Fruit fly (Drosophila melanogaster) whole organism, prepupa: ENCODE data around the gene dsd.

ENCODE experiments used
- Blimp-1 ChIP-seq: fragments of 200-800 bp; sonication (Bioruptor generic); optimal IDR thresholded peaks from 3 replicates; lab custom pipeline; 2017; ENCODE audit warnings: missing biosample characterization, missing genetic modification characterization, mild to moderate bottlenecking, moderate library complexity, missing genetic modification reagents
- CG10631 ChIP-seq: fragments of 200-800 bp; sonication (Bioruptor generic); optimal IDR thresholded peaks from 2 replicates; lab custom pipeline; 2016; ENCODE audit warnings: missing biosample characterization, missing genetic modification characterization
- CG11902 ChIP-seq: fragments of 200-800 bp; sonication (Bioruptor generic); optimal IDR thresholded peaks from 3 replicates; lab custom pipeline; 2016; ENCODE audit warnings: missing biosample characterization, missing genetic modification characterization
- CG15336 ChIP-seq: fragments of 200-800 bp; sonication (Bioruptor generic); IDR thresholded peaks from 2 replicates; pipeline ENCODE4 v1.3.6; 2022; ENCODE audit warnings: missing biosample characterization, missing genetic modification characterization
- CG3032 ChIP-seq: fragments of 200-800 bp; optimal IDR thresholded peaks from 2 replicates; lab custom pipeline; 2019; ENCODE audit warnings: missing biosample characterization, mild to moderate bottlenecking, missing genetic modification characterization, moderate library complexity
- CG31627 ChIP-seq: fragments of 200-800 bp; sonication (Bioruptor generic); optimal IDR thresholded peaks from 3 replicates; lab custom pipeline; 2016; ENCODE audit warnings: missing biosample characterization, missing genetic modification characterization
- CG32006 ChIP-seq: fragments of 200-800 bp; sonication (Bioruptor generic); optimal IDR thresholded peaks from 3 replicates; lab custom pipeline; 2017; ENCODE audit warnings: missing biosample characterization, mild to moderate bottlenecking, missing genetic modification characterization
- CG3919 ChIP-seq: fragments of 200-800 bp; sonication (Bioruptor generic); optimal IDR thresholded peaks from 3 replicates; lab custom pipeline; 2016; ENCODE audit warnings: missing biosample characterization, missing genetic modification characterization
- CG4318 ChIP-seq: fragments of 200-800 bp; sonication (Bioruptor generic); optimal IDR thresholded peaks from 3 replicates; lab custom pipeline; 2017; ENCODE audit warnings: missing biosample characterization, mild to moderate bottlenecking, missing genetic modification characterization
- CG6792 ChIP-seq: fragments of 200-800 bp; sonication (Bioruptor generic); optimal IDR thresholded peaks from 3 replicates; lab custom pipeline; 2016; ENCODE audit warnings: missing biosample characterization, missing genetic modification characterization
- CG6808 ChIP-seq: fragments of 200-800 bp; sonication (Bioruptor generic); optimal IDR thresholded peaks from 3 replicates; lab custom pipeline; 2017; ENCODE audit warnings: missing biosample characterization, missing genetic modification characterization, mild to moderate bottlenecking, moderate library complexity, missing genetic modification reagents
- CG6854 ChIP-seq: fragments of 200-800 bp; sonication (Bioruptor generic); optimal IDR thresholded peaks from 2 replicates; lab custom pipeline; 2017; ENCODE audit warnings: missing biosample characterization, mild to moderate bottlenecking, missing genetic modification characterization
- CG8119 ChIP-seq: fragments of 200-800 bp; sonication (Bioruptor generic); IDR thresholded peaks from 3 replicates; pipeline ENCODE4 v1.3.6; 2022; ENCODE audit warnings: missing biosample characterization, missing genetic modification characterization
- CG8319 ChIP-seq: fragments of 200-800 bp; sonication (Bioruptor generic); optimal IDR thresholded peaks from 3 replicates; lab custom pipeline; 2016; ENCODE audit warnings: missing biosample characterization, missing genetic modification characterization
- CG8632 ChIP-seq: fragments of 200-800 bp; sonication (Bioruptor generic); optimal IDR thresholded peaks from 3 replicates; lab custom pipeline; 2016; ENCODE audit warnings: missing biosample characterization, missing genetic modification characterization
- Eip75B ChIP-seq: fragments of 200-800 bp; sonication (Bioruptor generic); optimal IDR thresholded peaks from 3 replicates; lab custom pipeline; 2016; ENCODE audit warnings: missing biosample characterization, missing genetic modification characterization
- Eip78C ChIP-seq: fragments of 200-800 bp; sonication (Bioruptor generic); peaks from one replicate; lab custom pipeline; 2016; ENCODE audit warnings: missing biosample characterization, missing genetic modification characterization
- Eip93F ChIP-seq: fragments of 200-800 bp; sonication (Bioruptor generic); optimal IDR thresholded peaks from 2 replicates; lab custom pipeline; 2016; ENCODE audit warnings: missing biosample characterization, mild to moderate bottlenecking, missing genetic modification characterization
- Ets21C ChIP-seq: fragments of 200-800 bp; sonication (Bioruptor generic); optimal IDR thresholded peaks from 3 replicates; lab custom pipeline; 2016; ENCODE audit warnings: missing biosample characterization, missing genetic modification characterization
- Ets96B ChIP-seq: fragments of 200-800 bp; optimal IDR thresholded peaks from 2 replicates; lab custom pipeline; 2019; ENCODE audit warnings: missing biosample characterization, mild to moderate bottlenecking, missing genetic modification characterization, moderate library complexity
- Hr39 ChIP-seq: fragments of 200-800 bp; sonication (Bioruptor generic); optimal IDR thresholded peaks from 2 replicates; lab custom pipeline; 2016; ENCODE audit warnings: missing biosample characterization, missing genetic modification characterization
- Lpt ChIP-seq: fragments of 200-800 bp; sonication (Bioruptor generic); optimal IDR thresholded peaks from 3 replicates; lab custom pipeline; 2016; ENCODE audit warnings: missing biosample characterization, missing genetic modification characterization
- Met ChIP-seq: fragments of 200-800 bp; sonication (Bioruptor generic); optimal IDR thresholded peaks from 3 replicates; lab custom pipeline; 2016; ENCODE audit warnings: missing biosample characterization, missing genetic modification characterization
- Smox ChIP-seq: fragments of 200-800 bp; sonication (Bioruptor generic); optimal IDR thresholded peaks from 3 replicates; lab custom pipeline; 2016; ENCODE audit warnings: missing biosample characterization, missing genetic modification characterization
- Sox102F ChIP-seq: fragments of 200-800 bp; sonication (Bioruptor generic); optimal IDR thresholded peaks from 2 replicates; lab custom pipeline; 2016; ENCODE audit warnings: missing biosample characterization, mild to moderate bottlenecking, missing genetic modification characterization
- Sox14 ChIP-seq: fragments of 200-800 bp; sonication (Bioruptor generic); optimal IDR thresholded peaks from 3 replicates; lab custom pipeline; 2016; ENCODE audit warnings: missing biosample characterization, missing genetic modification characterization
- Sox15 ChIP-seq: fragments of 200-800 bp; sonication (Bioruptor generic); optimal IDR thresholded peaks from 3 replicates; lab custom pipeline; 2016; ENCODE audit warnings: missing biosample characterization, missing genetic modification characterization
- achi ChIP-seq: fragments of 200-800 bp; sonication (Bioruptor generic); optimal IDR thresholded peaks from 3 replicates; lab custom pipeline; 2016; ENCODE audit warnings: missing biosample characterization, missing genetic modification characterization
- cyc ChIP-seq: fragments of 200-800 bp; sonication (Bioruptor generic); optimal IDR thresholded peaks from 3 replicates; lab custom pipeline; 2016; ENCODE audit warnings: missing biosample characterization, missing genetic modification characterization
- eg ChIP-seq: fragments of 200-800 bp; sonication (Bioruptor generic); IDR thresholded peaks from 3 replicates; pipeline ENCODE4 v1.3.6; 2022; ENCODE audit warnings: missing biosample characterization, missing genetic modification characterization
- esn ChIP-seq: fragments of 200-800 bp; sonication (Bioruptor generic); optimal IDR thresholded peaks from 2 replicates; lab custom pipeline; 2016; ENCODE audit warnings: missing biosample characterization, mild to moderate bottlenecking, missing genetic modification characterization, moderate library complexity
- fd59A ChIP-seq: fragments of 200-800 bp; sonication (Bioruptor generic); optimal IDR thresholded peaks from 2 replicates; lab custom pipeline; 2017; ENCODE audit warnings: missing biosample characterization, mild to moderate bottlenecking, missing genetic modification characterization, missing genetic modification reagents
- fkh ChIP-seq: fragments of 200-800 bp; sonication (Bioruptor generic); optimal IDR thresholded peaks from 3 replicates; lab custom pipeline; 2017; ENCODE audit warnings: missing biosample characterization, mild to moderate bottlenecking, missing genetic modification characterization, moderate library complexity
- lz ChIP-seq: fragments of 200-800 bp; sonication (Bioruptor generic); optimal IDR thresholded peaks from 3 replicates; lab custom pipeline; 2016; ENCODE audit warnings: missing biosample characterization, missing genetic modification characterization
- net ChIP-seq: fragments of 200-800 bp; sonication (Bioruptor generic); optimal IDR thresholded peaks from 3 replicates; lab custom pipeline; 2016; ENCODE audit warnings: missing biosample characterization, missing genetic modification characterization
- pdm3 ChIP-seq: fragments of 200-800 bp; sonication (Bioruptor generic); optimal IDR thresholded peaks from 3 replicates; lab custom pipeline; 2016; ENCODE audit warnings: missing biosample characterization, missing genetic modification characterization
- svp ChIP-seq: fragments of 200-800 bp; sonication (Bioruptor generic); peaks from one replicate; lab custom pipeline; 2016; ENCODE audit warnings: missing biosample characterization, missing genetic modification characterization
- topi ChIP-seq: fragments of 200-800 bp; sonication (Bioruptor generic); optimal IDR thresholded peaks from 3 replicates; lab custom pipeline; 2016; ENCODE audit warnings: missing biosample characterization, missing genetic modification characterization

The dsd gene

DNA sequence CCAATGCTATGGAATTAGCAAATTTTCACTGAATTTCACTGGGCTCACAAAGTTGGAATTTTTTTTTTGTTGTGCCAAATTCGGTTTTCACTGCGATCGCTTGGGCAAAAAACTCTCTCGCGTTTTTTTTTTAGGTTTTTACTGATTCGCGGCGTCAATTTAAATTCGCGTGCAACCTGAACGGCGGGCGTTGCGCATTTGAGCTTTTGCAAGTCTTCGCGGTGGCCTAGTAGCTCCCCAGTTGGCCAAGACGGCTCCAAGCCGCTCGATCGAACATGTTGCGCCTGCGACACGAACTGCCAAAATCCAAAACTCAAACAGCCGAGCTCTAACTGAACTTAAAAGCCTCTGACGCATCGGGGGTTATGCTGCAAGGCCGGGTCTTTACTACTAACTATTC is 11.2 kb downstream of the dsd start, which contains the start of gene CG5639:
TSS of gene CG5639 (minus strand) at position 152 of the 400 bp plus-strand sequence.
- TF ChIP-seq Blimp-1 (GFP tag; lab: Kevin White, UChicago) (peak; percentile 22), fd59A (no peak), eg (GFP tag; lab: Robert Waterston, UW) (0 out of 3 replicates have a peak, but pooled peaks have one; percentile 26), Eip78C (GFP tag; lab: Kevin White, UChicago) (peak; percentile 41), net (GFP tag; lab: Kevin White, UChicago) (no peak)

DNA sequence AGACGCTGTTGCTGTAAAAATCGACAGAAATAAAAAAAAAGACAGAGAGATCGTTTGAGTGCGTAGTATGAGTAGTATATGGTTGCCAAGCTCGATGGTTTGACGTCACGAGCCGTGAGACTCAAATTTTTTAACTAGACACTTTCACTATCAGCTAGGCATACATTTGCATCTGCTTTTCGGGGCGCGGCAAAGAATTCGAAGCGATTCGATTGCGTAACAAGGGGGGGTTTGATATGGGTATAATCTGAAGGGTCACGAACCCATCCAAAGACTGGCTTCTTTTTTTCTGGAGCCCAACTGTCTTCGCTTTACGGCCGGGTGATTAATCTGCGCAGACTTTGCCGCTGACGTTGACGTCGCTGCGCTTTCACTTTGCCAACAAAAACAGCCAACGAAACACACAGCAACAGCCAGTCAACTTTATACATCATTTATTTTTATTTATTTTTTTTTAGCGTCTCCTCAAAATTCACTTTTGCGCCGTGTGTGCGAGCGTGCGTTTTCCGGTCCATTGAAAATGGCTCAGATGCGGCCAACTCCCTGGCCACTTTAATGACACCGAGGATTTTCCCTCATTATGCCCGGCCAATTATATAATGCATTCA is 13.5 kb downstream of the dsd start:
- TF ChIP-seq net (GFP tag; lab: Kevin White, UChicago) (no peak), svp (GFP tag; lab: Kevin White, UChicago) (peak; percentile 59), Blimp-1 (GFP tag; lab: Kevin White, UChicago) (peak; percentile 37), pdm3 (GFP tag; lab: Kevin White, UChicago) (no peak), CG3032 (tag; lab: Kevin White, UChicago) (no peak), CG3919 (GFP tag; lab: Kevin White, UChicago) (no peak), Smox (GFP tag; lab: Kevin White, UChicago) (no peak), CG4318 (no peak)
- TF ChIP-seq, all 60 proteins: peak for 2

DNA sequence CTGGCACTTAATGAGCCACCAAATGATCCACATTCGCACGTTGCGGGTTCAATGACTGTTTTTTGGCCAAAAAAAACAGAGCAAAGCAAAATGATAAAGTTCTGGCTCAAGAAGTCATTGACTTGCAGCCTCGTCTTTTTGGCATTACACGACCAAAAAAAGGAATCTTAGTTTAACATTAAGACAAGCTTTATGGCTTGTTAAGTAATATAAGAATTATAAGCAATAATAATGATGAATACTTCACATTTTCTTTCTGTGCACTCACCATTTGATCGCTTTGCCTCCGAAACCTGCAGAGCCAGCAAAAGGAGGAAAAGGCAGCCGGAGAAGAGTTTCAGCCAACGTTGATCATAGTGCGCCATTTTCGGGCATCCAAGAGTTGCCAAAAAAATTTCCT is 14.0 kb downstream of the dsd start:
- TF ChIP-seq CG15336 (GFP tag; lab: Robert Waterston, UW), result peak; percentile 57
- TF ChIP-seq CG8119 (GFP tag; lab: Robert Waterston, UW), result peak; percentile 22; the same call in 2 of the 3 replicates
- peak; percentile 73 for TF ChIP-seq topi (GFP tag; lab: Kevin White, UChicago)
- TF ChIP-seq Eip75B (GFP tag; lab: Kevin White, UChicago), result no peak
- no peak for TF ChIP-seq CG6854 (GFP tag; lab: Kevin White, UChicago)
- no peak for TF ChIP-seq fkh (GFP tag; lab: Kevin White, UChicago)
- no peak for TF ChIP-seq Lpt (GFP tag; lab: Kevin White, UChicago)
- TF ChIP-seq CG6792, result peak; percentile 41
- no peak for TF ChIP-seq CG3919 (GFP tag; lab: Kevin White, UChicago)
- TF ChIP-seq CG6808 (GFP tag; lab: Kevin White, UChicago), result no peak
- TF ChIP-seq fd59A, result no peak
- no peak for TF ChIP-seq CG11902 (GFP tag; lab: Kevin White, UChicago)
- TF ChIP-seq lz, result peak; percentile 76
- TF ChIP-seq Met (GFP tag; lab: Kevin White, UChicago), result peak; percentile 80
- peak; percentile 85 for TF ChIP-seq esn (GFP tag; lab: Kevin White, UChicago)
- peak; percentile 86 for TF ChIP-seq Sox102F (GFP tag; lab: Kevin White, UChicago)
- peak; percentile 52 for TF ChIP-seq CG32006 (GFP tag; lab: Kevin White, UChicago)
- peak; percentile 6 for TF ChIP-seq net (GFP tag; lab: Kevin White, UChicago)
- TF ChIP-seq pdm3 (GFP tag; lab: Kevin White, UChicago), result peak; percentile 33
- TF ChIP-seq cyc (GFP tag; lab: Kevin White, UChicago), result peak; percentile 60
- TF ChIP-seq achi, result peak; percentile 8
- TF ChIP-seq Sox14 (GFP tag; lab: Kevin White, UChicago), result peak; percentile 47
- peak; percentile 69 for TF ChIP-seq Hr39
- TF ChIP-seq Ets21C, result peak; percentile 47
- TF ChIP-seq CG31627 (GFP tag; lab: Kevin White, UChicago), result peak; percentile 58
- no peak for TF ChIP-seq Sox15
- peak; percentile 79 for TF ChIP-seq Smox (GFP tag; lab: Kevin White, UChicago)
- peak; percentile 17 for TF ChIP-seq Eip93F (GFP tag; lab: Kevin White, UChicago)

DNA sequence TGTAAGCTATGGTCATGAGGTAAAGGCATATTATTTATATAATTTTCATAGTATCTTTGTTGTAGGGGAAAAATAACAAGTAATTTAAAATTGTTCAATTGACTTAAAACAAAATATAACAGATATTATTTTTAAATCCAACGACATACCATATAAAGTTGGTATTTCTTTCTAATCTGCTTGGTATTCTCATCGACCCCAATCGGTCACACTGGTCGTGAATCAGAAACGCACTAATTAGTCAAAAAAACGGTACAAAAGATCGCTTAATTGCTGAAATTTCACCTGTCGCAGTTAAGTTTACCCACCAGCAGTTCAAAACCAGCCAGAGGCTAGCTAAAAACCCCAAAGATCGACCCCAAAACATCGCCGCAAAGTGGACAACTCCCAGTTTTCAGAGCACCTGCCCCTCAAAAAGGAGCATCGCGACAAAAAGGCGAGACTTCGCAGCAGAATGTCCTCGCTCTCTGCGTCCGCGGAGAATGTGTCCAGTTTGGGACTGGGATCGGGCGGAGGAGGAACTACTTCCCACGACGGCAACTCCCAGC is 24.5 kb downstream of the dsd start, which contains the start of gene pins:
TSS of gene pins (plus strand) at position 207 of the 548 bp plus-strand sequence.
- no peak for TF ChIP-seq Ets96B
- no peak for TF ChIP-seq CG10631 (GFP tag; lab: Kevin White, UChicago)
- no peak for TF ChIP-seq CG8319 (GFP tag; lab: Kevin White, UChicago)
- no peak for TF ChIP-seq CG6808 (GFP tag; lab: Kevin White, UChicago)
- TF ChIP-seq Blimp-1 (GFP tag; lab: Kevin White, UChicago), result no peak
- TF ChIP-seq Lpt (GFP tag; lab: Kevin White, UChicago), result no peak
- no peak for TF ChIP-seq achi
- no peak for TF ChIP-seq CG8632 (GFP tag; lab: Kevin White, UChicago)
- TF ChIP-seq CG32006 (GFP tag; lab: Kevin White, UChicago), result no peak
- no peak for TF ChIP-seq esn (GFP tag; lab: Kevin White, UChicago)
- TF ChIP-seq svp (GFP tag; lab: Kevin White, UChicago), result no peak
